Worm (Caenorhabditis elegans) whole organism, early embryonic: ENCODE measurements around the gene C54D10.9.

Experiments used
- B0310.2 ChIP-seq: sonication (generic microtip); optimal IDR thresholded peaks from 2 replicates; lab custom pipeline; 2016; ENCODE audit warnings: mild to moderate bottlenecking, missing genetic modification characterization, missing compliant biosample characterization
- ama-1 ChIP-seq: fragments of 150-350 bp; optimal IDR thresholded peaks from 2 replicates; lab custom pipeline; 2014
- ceh-13 ChIP-seq: fragments of 200-800 bp; sonication (Bioruptor generic); optimal IDR thresholded peaks from 2 replicates; lab custom pipeline; 2018; ENCODE audit warnings: mild to moderate bottlenecking, missing genetic modification characterization, missing compliant biosample characterization
- flt-1 ChIP-seq: fragments of 200-800 bp; sonication (Bioruptor generic); IDR thresholded peaks from 2 replicates; pipeline ENCODE4 v1.3.6; 2022; ENCODE audit warnings: missing genetic modification characterization, missing compliant biosample characterization
- hmbx-1 ChIP-seq: sonication (generic microtip); optimal IDR thresholded peaks from 2 replicates; lab custom pipeline; 2016; ENCODE audit warnings: mild to moderate bottlenecking, missing genetic modification characterization, missing compliant biosample characterization
- sea-1 ChIP-seq: fragments of 200-800 bp; sonication (Bioruptor generic); conservative IDR thresholded peaks from 2 replicates; pipeline ENCODE4 v1.3.6; 2022; ENCODE audit warnings: missing genetic modification characterization, missing compliant biosample characterization
- tbx-11 ChIP-seq: fragments of 200-800 bp; sonication (Bioruptor generic); IDR thresholded peaks from 2 replicates; pipeline ENCODE4 v1.3.6; 2022; ENCODE audit warnings: missing genetic modification characterization, missing compliant biosample characterization

DNA sequence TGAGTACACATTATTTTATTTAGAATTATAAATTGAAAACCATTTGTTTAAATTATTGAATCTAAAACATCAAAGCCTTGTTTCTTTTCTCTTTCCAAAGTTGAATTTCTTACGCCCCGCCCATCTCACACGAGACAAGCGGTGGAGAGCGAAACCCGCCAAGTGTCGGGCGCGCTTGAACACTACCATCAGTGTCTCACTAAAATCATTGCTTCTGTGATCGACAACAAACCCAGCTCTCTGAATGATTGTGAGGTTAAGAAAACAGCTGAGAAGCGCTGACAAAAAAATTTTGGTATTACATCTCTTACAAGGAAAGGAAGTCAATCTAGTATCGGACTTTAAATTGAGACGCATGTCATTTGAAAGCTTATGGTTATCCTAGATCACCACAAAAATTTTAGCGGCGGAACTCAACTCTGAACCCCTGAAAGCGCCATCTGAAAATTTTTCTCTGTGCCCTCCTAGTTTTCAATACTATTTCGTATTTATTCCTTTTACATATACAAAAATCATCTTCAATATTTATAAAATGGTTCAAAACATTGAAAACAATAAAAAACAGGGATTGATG lies 44.2 kb downstream of the C54D10.9 start:
- TF ChIP-seq ceh-13 (no peak), hmbx-1 (tag; lab: Kevin White, UChicago) (no peak), ama-1 (lab: Kevin White, UChicago) (no peak), flt-1 (GFP tag; lab: Robert Waterston, UW) (no peak), B0310.2 (tag; lab: Kevin White, UChicago) (no peak), sea-1 (GFP tag; lab: Robert Waterston, UW) (no peak), tbx-11 (no peak)
